Worm (Caenorhabditis elegans) whole organism, midembryonic: ENCODE measurements around the gene F10D7.11.

Experiments used
- T22C8.4 ChIP-seq: fragments of 200-800 bp; sonication (Bioruptor generic); IDR thresholded peaks from 2 replicates; pipeline ENCODE4 v1.3.6; 2022; ENCODE audit warnings: missing genetic modification characterization, missing compliant biosample characterization
- cog-1 ChIP-seq: sonication (generic microtip); optimal IDR thresholded peaks from 2 replicates; lab custom pipeline; 2016; ENCODE audit warnings: missing genetic modification characterization, missing compliant biosample characterization
- flt-1 ChIP-seq: fragments of 200-800 bp; sonication (Bioruptor generic); IDR thresholded peaks from 2 replicates; pipeline ENCODE4 v1.3.6; 2022; ENCODE audit warnings: missing genetic modification characterization, missing compliant biosample characterization
- klf-2 ChIP-seq: fragments of 200-800 bp; sonication (Bioruptor generic); conservative IDR thresholded peaks from 2 replicates; pipeline ENCODE4 v1.3.6; 2022; ENCODE audit warnings: missing genetic modification reagents, missing genetic modification characterization, missing compliant biosample characterization
- med-1 ChIP-seq: sonication (generic microtip); optimal IDR thresholded peaks from 2 replicates; lab custom pipeline; 2017; ENCODE audit warnings: missing genetic modification characterization, mild to moderate bottlenecking, missing compliant biosample characterization, antibody characterized with exemption, missing genetic modification reagents; ENCODE audit not compliant: insufficient read depth
- ref-1 ChIP-seq: fragments of 200-800 bp; sonication (Bioruptor generic); conservative IDR thresholded peaks from 2 replicates; pipeline ENCODE4 v1.3.6; 2022; ENCODE audit warnings: missing genetic modification reagents, missing genetic modification characterization, missing compliant biosample characterization
- tab-1 ChIP-seq: fragments of 200-800 bp; sonication (Bioruptor generic); IDR thresholded peaks from 2 replicates; pipeline ENCODE4 v1.3.6; 2022; ENCODE audit warnings: missing genetic modification characterization, missing compliant biosample characterization
- ztf-23 ChIP-seq: fragments of 200-800 bp; sonication (Bioruptor generic); IDR thresholded peaks from 2 replicates; pipeline ENCODE4 v1.3.6; 2022; ENCODE audit warnings: missing genetic modification reagents, missing genetic modification characterization, missing compliant biosample characterization
- ztf-29 ChIP-seq: fragments of 200-800 bp; sonication (Bioruptor generic); IDR thresholded peaks from 2 replicates; pipeline ENCODE4 v1.3.6; 2022; ENCODE audit warnings: missing genetic modification reagents, missing genetic modification characterization, missing compliant biosample characterization

F10D7.11 gene

DNA sequence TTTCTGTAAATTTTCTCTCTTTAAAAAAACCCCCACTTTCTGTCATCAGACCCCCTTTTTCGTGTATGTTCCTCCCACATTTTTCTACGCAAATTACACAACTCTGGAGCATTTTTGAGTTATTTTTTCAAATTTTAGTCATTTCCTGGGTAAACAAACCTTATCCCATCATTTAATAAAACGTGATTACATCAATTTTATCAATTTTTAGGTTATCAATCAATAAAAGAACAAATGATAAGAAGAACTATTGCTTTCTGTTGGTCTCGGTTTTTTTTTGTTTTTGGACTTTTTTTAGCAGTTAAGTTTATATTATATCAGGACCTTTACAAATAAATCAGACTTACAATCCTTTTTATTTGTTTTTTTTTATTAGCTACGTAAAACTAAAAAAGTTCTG is 26.3 kb upstream of the F10D7.11 start, which contains the start of gene C53C11.2:
Gene C53C11.2 (plus strand): TSS at position 284 of the 400 bp plus-strand sequence.
- TF ChIP-seq tab-1: no peak
- TF ChIP-seq T22C8.4: no peak
- no peak for TF ChIP-seq flt-1
- no peak for TF ChIP-seq cog-1 (tag; lab: Kevin White, UChicago)
- no peak for TF ChIP-seq ztf-23 (GFP tag; lab: Robert Waterston, UW)
- TF ChIP-seq ztf-29 (GFP tag; lab: Robert Waterston, UW): no peak
- no peak for TF ChIP-seq ref-1 (GFP tag; lab: Robert Waterston, UW)
- no peak for TF ChIP-seq klf-2 (GFP tag; lab: Robert Waterston, UW)
- no peak for TF ChIP-seq med-1 (GFP tag; lab: Kevin White, UChicago)

DNA sequence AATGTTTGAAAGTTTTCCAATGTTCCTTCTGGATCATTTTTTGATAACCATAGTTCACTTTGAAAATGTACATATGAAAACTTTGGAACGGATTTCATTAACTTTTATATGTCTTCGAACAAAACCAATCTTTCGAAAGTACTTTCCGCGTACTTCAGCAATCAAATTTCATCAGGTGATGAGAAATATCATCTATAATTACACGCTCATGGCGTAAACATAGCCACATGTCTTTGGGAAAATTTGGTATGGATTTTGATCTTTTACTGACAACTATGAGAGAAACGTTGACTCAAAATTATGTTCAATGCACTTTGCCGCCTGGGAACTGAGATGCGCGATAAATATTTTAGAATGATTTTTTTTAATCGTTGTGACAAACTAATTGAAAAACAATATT is 23.7 kb upstream of the F10D7.11 start:
- TF ChIP-seq med-1 (GFP tag; lab: Kevin White, UChicago) (no peak), klf-2 (GFP tag; lab: Robert Waterston, UW) (no peak), ztf-23 (GFP tag; lab: Robert Waterston, UW) (no peak), T22C8.4 (no peak), tab-1 (no peak), ztf-29 (GFP tag; lab: Robert Waterston, UW) (no peak), flt-1 (no peak), ref-1 (GFP tag; lab: Robert Waterston, UW) (no peak), cog-1 (tag; lab: Kevin White, UChicago) (no peak)

DNA sequence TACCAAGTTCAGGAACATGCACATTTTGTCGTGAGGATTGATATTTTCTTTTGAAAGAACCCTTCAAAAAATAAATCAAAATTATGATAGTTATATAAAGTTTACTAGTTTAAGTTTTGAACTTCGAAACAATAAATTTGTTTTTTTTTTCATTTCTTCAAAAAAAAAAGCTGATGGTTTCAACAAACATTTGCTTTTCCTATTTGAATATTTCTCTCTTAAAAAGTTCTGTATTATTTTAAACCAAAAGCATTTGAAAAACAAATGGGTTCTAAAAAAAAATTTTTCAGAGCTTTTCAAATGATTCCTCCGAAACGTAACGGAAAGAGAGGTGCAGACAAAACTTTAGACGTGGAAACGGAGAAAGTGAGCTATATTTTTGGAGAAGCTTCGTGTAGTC is 22.1 kb upstream of the F10D7.11 start, which contains the start of gene C53C11.1:
Gene C53C11.1 (plus strand): TSS at position 301 of the 400 bp plus-strand sequence.
- TF ChIP-seq T22C8.4: no peak
- TF ChIP-seq klf-2 (GFP tag; lab: Robert Waterston, UW): no peak
- TF ChIP-seq tab-1: no peak
- TF ChIP-seq ztf-29 (GFP tag; lab: Robert Waterston, UW): no peak
- TF ChIP-seq med-1 (GFP tag; lab: Kevin White, UChicago): no peak
- no peak for TF ChIP-seq ref-1 (GFP tag; lab: Robert Waterston, UW)
- TF ChIP-seq flt-1: no peak
- TF ChIP-seq ztf-23 (GFP tag; lab: Robert Waterston, UW): no peak
- TF ChIP-seq cog-1 (tag; lab: Kevin White, UChicago): no peak

DNA sequence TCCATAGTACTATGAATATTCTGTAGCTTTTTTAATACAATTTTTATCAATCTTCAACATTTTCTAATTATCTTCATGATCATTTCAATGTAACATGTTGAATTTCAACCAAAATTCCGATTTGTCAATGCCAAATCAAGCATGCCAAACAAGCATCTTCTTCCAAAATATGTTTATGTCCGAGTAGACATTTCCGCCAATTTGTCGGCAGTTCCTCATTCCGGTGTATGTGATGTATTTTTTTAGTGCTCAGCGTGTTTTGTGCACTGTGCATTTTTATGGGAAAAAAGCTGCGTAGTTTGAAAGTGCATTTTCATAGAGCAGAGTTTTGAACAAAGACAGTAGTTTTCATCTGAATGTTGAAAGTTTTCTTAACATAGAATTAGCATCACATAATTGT is 13.2 kb upstream of the F10D7.11 start:
- TF ChIP-seq med-1 (GFP tag; lab: Kevin White, UChicago) (no peak), ref-1 (GFP tag; lab: Robert Waterston, UW) (no peak), cog-1 (tag; lab: Kevin White, UChicago) (no peak), flt-1 (no peak), ztf-23 (GFP tag; lab: Robert Waterston, UW) (no peak), T22C8.4 (no peak), tab-1 (no peak), klf-2 (GFP tag; lab: Robert Waterston, UW) (no peak), ztf-29 (GFP tag; lab: Robert Waterston, UW) (no peak)

DNA sequence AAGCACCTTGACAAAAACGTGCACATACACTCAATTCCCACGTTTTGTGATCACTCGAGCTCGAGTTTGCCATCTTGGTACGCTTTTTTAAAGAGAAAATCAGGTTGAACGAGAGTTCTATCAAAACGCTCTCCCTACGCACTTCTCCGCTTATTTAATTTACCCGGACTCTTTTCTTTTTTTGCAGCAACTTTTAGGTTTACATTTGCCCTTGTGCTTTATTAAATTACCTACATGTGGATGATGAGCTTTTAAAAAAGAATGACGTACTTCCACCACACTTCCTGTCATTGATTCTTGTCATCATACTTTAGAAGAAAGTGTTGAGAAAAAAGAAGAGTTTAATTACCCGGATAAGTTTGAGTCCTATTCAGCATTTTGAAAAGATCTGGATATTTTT is 10.5 kb upstream of the F10D7.11 start:
- TF ChIP-seq ztf-29 (GFP tag; lab: Robert Waterston, UW): no peak
- TF ChIP-seq med-1 (GFP tag; lab: Kevin White, UChicago): no peak
- TF ChIP-seq T22C8.4: no peak
- TF ChIP-seq flt-1: no peak
- no peak for TF ChIP-seq ref-1 (GFP tag; lab: Robert Waterston, UW)
- no peak for TF ChIP-seq klf-2 (GFP tag; lab: Robert Waterston, UW)
- no peak for TF ChIP-seq ztf-23 (GFP tag; lab: Robert Waterston, UW)
- no peak for TF ChIP-seq cog-1 (tag; lab: Kevin White, UChicago)
- TF ChIP-seq tab-1: no peak

DNA sequence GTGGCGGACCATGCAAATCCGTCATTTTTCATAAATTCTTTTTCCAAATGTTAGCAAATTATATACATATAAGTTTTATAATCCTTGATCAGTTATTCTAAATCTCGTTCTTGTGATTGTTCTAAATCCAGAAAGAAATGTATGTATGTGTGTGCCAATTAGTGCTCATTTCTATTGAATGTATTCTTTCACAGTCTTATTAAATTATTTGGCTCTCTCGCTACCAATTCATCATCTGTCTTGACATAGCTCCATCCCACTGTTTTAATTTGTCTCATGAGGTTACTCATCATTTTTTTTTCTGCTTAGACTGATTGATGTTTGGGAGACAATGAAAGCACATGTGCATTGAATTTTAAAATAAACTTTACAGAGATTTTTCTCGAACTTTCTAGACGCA is 7.2 kb upstream of the F10D7.11 start:
- TF ChIP-seq flt-1 (no peak), ztf-29 (GFP tag; lab: Robert Waterston, UW) (no peak), med-1 (GFP tag; lab: Kevin White, UChicago) (no peak), ztf-23 (GFP tag; lab: Robert Waterston, UW) (no peak), ref-1 (GFP tag; lab: Robert Waterston, UW) (no peak), klf-2 (GFP tag; lab: Robert Waterston, UW) (no peak), cog-1 (tag; lab: Kevin White, UChicago) (no peak), T22C8.4 (no peak), tab-1 (no peak)

DNA sequence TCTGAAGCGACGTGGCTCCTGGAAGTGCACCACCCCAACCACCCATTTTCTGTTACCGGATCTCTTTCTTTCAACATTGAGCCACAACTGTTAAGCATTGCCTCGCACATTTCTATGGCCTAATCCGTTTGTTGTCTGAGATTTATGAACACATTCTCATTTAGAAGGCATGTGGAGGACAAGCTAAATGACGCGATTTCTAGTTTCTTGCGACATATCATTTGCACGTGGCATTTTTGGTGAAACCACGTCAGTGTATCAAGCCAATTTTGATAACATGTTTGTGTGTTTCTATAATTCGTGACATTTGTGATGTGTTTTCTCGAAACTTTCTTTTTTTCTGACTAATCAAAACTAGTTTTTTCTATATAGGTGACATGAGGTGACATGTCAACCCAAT is 5.9 kb upstream of the F10D7.11 start:
- TF ChIP-seq klf-2 (GFP tag; lab: Robert Waterston, UW) (no peak), ref-1 (GFP tag; lab: Robert Waterston, UW) (no peak), tab-1 (no peak), T22C8.4 (no peak), flt-1 (no peak), ztf-23 (GFP tag; lab: Robert Waterston, UW) (no peak), ztf-29 (GFP tag; lab: Robert Waterston, UW) (no peak), cog-1 (tag; lab: Kevin White, UChicago) (no peak), med-1 (GFP tag; lab: Kevin White, UChicago) (no peak)

DNA sequence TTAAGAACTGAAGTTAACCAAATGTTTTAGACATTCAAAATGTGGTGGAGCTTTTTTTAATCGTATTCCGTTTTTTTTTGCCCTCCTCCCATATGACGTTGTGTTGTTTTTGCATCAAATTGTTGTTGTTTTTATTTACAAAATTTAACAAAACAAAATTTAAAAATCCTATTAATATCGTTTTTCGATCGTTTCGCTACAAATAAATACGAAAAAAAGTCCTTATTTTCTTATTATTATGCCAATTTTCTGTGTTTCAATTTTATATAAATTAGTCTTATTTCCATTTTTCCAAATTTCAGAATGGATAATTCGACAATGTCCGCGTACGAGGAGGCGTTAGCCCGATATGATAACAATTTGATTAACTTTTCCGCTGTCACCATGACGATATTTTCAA is 3.2 kb upstream of the F10D7.11 start, which contains the start of gene npr-36:
Gene npr-36 (plus strand): TSS at position 301 of the 400 bp plus-strand sequence.
- no peak for TF ChIP-seq klf-2 (GFP tag; lab: Robert Waterston, UW)

DNA sequence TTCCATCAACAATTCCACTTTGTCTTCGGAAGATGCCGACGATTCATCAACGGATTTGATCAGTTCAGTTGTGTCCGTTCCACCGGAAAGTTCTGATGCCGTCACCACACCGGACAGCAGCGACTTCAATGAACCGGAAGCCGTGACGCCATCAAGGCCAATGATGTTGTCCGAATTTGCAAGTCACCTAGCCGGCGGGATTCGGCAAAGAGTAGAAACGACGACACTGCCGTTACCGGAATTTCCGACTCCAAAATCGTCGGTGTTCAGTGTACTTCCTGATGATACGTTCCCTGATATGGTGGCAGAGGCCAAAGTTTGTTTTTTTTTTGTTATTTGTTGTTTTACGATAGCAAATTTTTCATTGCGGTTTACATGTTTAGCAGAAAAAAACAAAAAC is 862 bp downstream of the F10D7.11 start:
- TF ChIP-seq cog-1 (tag; lab: Kevin White, UChicago): no peak
- no peak for TF ChIP-seq flt-1
- no peak for TF ChIP-seq ref-1 (GFP tag; lab: Robert Waterston, UW)
- TF ChIP-seq ztf-29 (GFP tag; lab: Robert Waterston, UW): no peak
- TF ChIP-seq tab-1: no peak
- no peak for TF ChIP-seq ztf-23 (GFP tag; lab: Robert Waterston, UW)
- TF ChIP-seq T22C8.4: no peak
- no peak for TF ChIP-seq klf-2 (GFP tag; lab: Robert Waterston, UW)
- TF ChIP-seq med-1 (GFP tag; lab: Kevin White, UChicago): no peak

DNA sequence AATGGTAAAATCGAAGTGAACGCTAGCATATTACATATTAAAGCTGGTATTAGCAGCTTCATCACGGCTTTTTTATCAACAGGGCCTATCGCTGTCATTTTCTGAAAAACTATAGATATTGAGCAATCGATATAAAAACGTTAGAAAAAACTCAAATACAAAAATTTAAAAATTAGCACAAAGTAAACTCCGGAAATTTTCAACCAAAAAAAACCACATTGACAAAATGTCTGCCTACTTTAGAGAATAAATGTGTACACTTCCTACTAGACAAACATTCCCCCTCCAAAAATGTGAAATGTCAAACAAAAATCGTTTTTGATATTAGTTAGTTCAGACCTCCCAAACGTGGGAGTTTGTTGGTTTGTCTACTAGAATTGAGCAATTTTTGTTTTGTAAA is 5.9 kb downstream of the F10D7.11 start, which contains the start of gene mfsd-10:
Gene mfsd-10 (minus strand): TSS at position 101 of the 400 bp plus-strand sequence.
- TF ChIP-seq ref-1 (GFP tag; lab: Robert Waterston, UW) (no peak), flt-1 (no peak), med-1 (GFP tag; lab: Kevin White, UChicago) (no peak), cog-1 (tag; lab: Kevin White, UChicago) (no peak), T22C8.4 (no peak)
